Worm (Caenorhabditis elegans) whole organism, young adult: ENCODE data around the gene msp-57.

ENCODE experiments used
- C06A6.2 ChIP-seq: fragments of 200-800 bp; sonication (Bioruptor generic); conservative IDR thresholded peaks from 2 replicates; pipeline ENCODE4 v1.3.6; 2022; ENCODE audit warnings: missing genetic modification characterization, missing compliant biosample characterization
- D2030.7 ChIP-seq: fragments of 200-800 bp; sonication (Bioruptor generic); IDR thresholded peaks from 2 replicates; pipeline ENCODE4 v1.3.6; 2022; ENCODE audit warnings: missing genetic modification reagents, missing genetic modification characterization, missing compliant biosample characterization
- F22D6.2 ChIP-seq: sonication (generic microtip); optimal IDR thresholded peaks from 2 replicates; lab custom pipeline; 2016; ENCODE audit warnings: mild to moderate bottlenecking, missing genetic modification characterization, missing compliant biosample characterization
- F39B2.1 ChIP-seq: fragments of 200-800 bp; sonication (Bioruptor generic); IDR thresholded peaks from 2 replicates; pipeline ENCODE4 v1.3.6; 2022; ENCODE audit warnings: missing genetic modification reagents, missing genetic modification characterization, missing compliant biosample characterization
- F52B5.7 ChIP-seq: sonication (generic microtip); optimal IDR thresholded peaks from 2 replicates; lab custom pipeline; 2016; ENCODE audit warnings: mild to moderate bottlenecking, missing genetic modification characterization, missing compliant biosample characterization
- F55B11.4 ChIP-seq: sonication (generic microtip); optimal IDR thresholded peaks from 2 replicates; lab custom pipeline; 2016; ENCODE audit warnings: missing compliant biosample characterization, missing genetic modification characterization, borderline replicate concordance; ENCODE audit not compliant: insufficient read depth
- T26A5.8 ChIP-seq: sonication (generic microtip); optimal IDR thresholded peaks from 2 replicates; lab custom pipeline; 2016; ENCODE audit warnings: missing genetic modification characterization, missing compliant biosample characterization
- Y56A3A.18 ChIP-seq: fragments of 200-800 bp; sonication (Bioruptor generic); IDR thresholded peaks from 2 replicates; pipeline ENCODE4 v1.3.6; 2022; ENCODE audit warnings: missing genetic modification reagents, missing genetic modification characterization, missing compliant biosample characterization
- ZK185.1 ChIP-seq: sonication (generic microtip); optimal IDR thresholded peaks from 2 replicates; lab custom pipeline; 2016; ENCODE audit warnings: mild to moderate bottlenecking, missing genetic modification characterization, missing compliant biosample characterization; ENCODE audit not compliant: poor library complexity, severe bottlenecking
- aptf-2 ChIP-seq: fragments of 200-800 bp; sonication (Bioruptor generic); conservative IDR thresholded peaks from 2 replicates; pipeline ENCODE4 v1.3.6; 2022; ENCODE audit warnings: missing genetic modification reagents, missing genetic modification characterization, missing compliant biosample characterization
- aptf-3 ChIP-seq: fragments of 200-800 bp; sonication (Bioruptor generic); IDR thresholded peaks from 2 replicates; pipeline ENCODE4 v1.3.6; 2022; ENCODE audit warnings: missing genetic modification characterization, missing compliant biosample characterization
- attf-5 ChIP-seq: fragments of 200-800 bp; sonication (Bioruptor generic); optimal IDR thresholded peaks from 2 replicates; lab custom pipeline; 2018; ENCODE audit warnings: mild to moderate bottlenecking, missing genetic modification characterization, missing compliant biosample characterization
- cebp-1 ChIP-seq, 2 experiments: fragments of 200-800 bp in 1 of 2; sonication (Bioruptor generic) in 1 of 2; sonication (generic microtip) in 1 of 2; IDR thresholded peaks in 1 of 2; optimal IDR thresholded peaks in 1 of 2; 2 replicates each; pipeline versions ENCODE4 v1.3.6 to Lab custom; 2017 to 2022; ENCODE audit warnings: missing compliant biosample characterization in 2 of 2, missing genetic modification characterization in 2 of 2, mild to moderate bottlenecking in 1 of 2, missing genetic modification reagents in 1 of 2, moderate library complexity in 1 of 2
- ceh-100 ChIP-seq: fragments of 200-800 bp; sonication (Bioruptor generic); IDR thresholded peaks from 2 replicates; pipeline ENCODE4 v1.3.6; 2022; ENCODE audit warnings: missing genetic modification reagents, missing genetic modification characterization, missing compliant biosample characterization
- ceh-40 ChIP-seq: fragments of 200-800 bp; sonication (Bioruptor generic); IDR thresholded peaks from 2 replicates; pipeline ENCODE4 v1.3.6; 2022; ENCODE audit warnings: missing genetic modification characterization, missing compliant biosample characterization
- efl-1 ChIP-seq: fragments of 150-350 bp; optimal IDR thresholded peaks from 2 replicates; lab custom pipeline; 2014; ENCODE audit warnings: missing biosample characterization, missing genetic modification reagents, missing genetic modification characterization
- egl-18 ChIP-seq: fragments of 200-800 bp; sonication (Bioruptor generic); IDR thresholded peaks from 2 replicates; pipeline ENCODE4 v1.3.6; 2022; ENCODE audit warnings: missing genetic modification reagents, missing genetic modification characterization, missing compliant biosample characterization
- ekl-4 ChIP-seq: fragments of 200-800 bp; sonication (Bioruptor generic); IDR thresholded peaks from 2 replicates; pipeline ENCODE4 v1.3.6; 2022; ENCODE audit warnings: missing genetic modification reagents, missing genetic modification characterization, missing compliant biosample characterization
- fkh-3 ChIP-seq: sonication (generic microtip); optimal IDR thresholded peaks from 2 replicates; lab custom pipeline; 2016; ENCODE audit warnings: mild to moderate bottlenecking, missing genetic modification characterization, missing compliant biosample characterization
- hrde-1 ChIP-seq: sonication (generic microtip); optimal IDR thresholded peaks from 2 replicates; lab custom pipeline; 2016; ENCODE audit warnings: missing genetic modification characterization, mild to moderate bottlenecking, missing compliant biosample characterization, moderate library complexity, missing genotype, missing genetic modification reagents, borderline replicate concordance
- madf-3 ChIP-seq: fragments of 200-800 bp; sonication (Bioruptor generic); IDR thresholded peaks from 2 replicates; pipeline ENCODE4 v1.3.6; 2022; ENCODE audit warnings: missing genetic modification reagents, missing genetic modification characterization, missing compliant biosample characterization
- mcd-1 ChIP-seq: fragments of 200-800 bp; sonication (Bioruptor generic); IDR thresholded peaks from 2 replicates; pipeline ENCODE4 v1.3.6; 2022; ENCODE audit warnings: missing genetic modification reagents, missing genetic modification characterization, missing compliant biosample characterization
- nfya-2 ChIP-seq: fragments of 200-800 bp; sonication (Bioruptor generic); IDR thresholded peaks from 2 replicates; pipeline ENCODE4 v1.3.6; 2022; ENCODE audit warnings: missing genetic modification reagents, missing genetic modification characterization, missing compliant biosample characterization
- nhr-90 ChIP-seq: sonication (generic microtip); optimal IDR thresholded peaks from 2 replicates; lab custom pipeline; 2016; ENCODE audit warnings: missing genotype, mild to moderate bottlenecking, missing genetic modification characterization, missing compliant biosample characterization
- repo-1 ChIP-seq: sonication (generic microtip); optimal IDR thresholded peaks from 2 replicates; lab custom pipeline; 2017; ENCODE audit warnings: mild to moderate bottlenecking, missing genetic modification characterization, missing compliant biosample characterization
- snpc-1.1 ChIP-seq: sonication (generic microtip); optimal IDR thresholded peaks from 2 replicates; lab custom pipeline; 2017; ENCODE audit warnings: missing genetic modification characterization, mild to moderate bottlenecking, missing compliant biosample characterization, antibody characterized with exemption, moderate library complexity, missing genotype, missing genetic modification reagents; ENCODE audit not compliant: insufficient read depth
- snpc-3.4 ChIP-seq: sonication (generic microtip); optimal IDR thresholded peaks from 2 replicates; lab custom pipeline; 2017; ENCODE audit warnings: missing genetic modification characterization, mild to moderate bottlenecking, missing compliant biosample characterization, antibody characterized with exemption, moderate library complexity, missing genotype, missing genetic modification reagents
- snpc-4 ChIP-seq, 5 experiments: fragments of 150-350 bp in 1 of 5; sonication (generic microtip) in 4 of 5; optimal IDR thresholded peaks; 2 replicates each; lab custom pipeline; 2014 to 2018; ENCODE audit warnings: missing genetic modification characterization in 5 of 5, missing biosample characterization in 3 of 5, antibody characterized with exemption in 2 of 5, mild to moderate bottlenecking in 2 of 5, missing compliant biosample characterization in 2 of 5, missing genotype in 2 of 5, moderate library complexity in 2 of 5, missing genetic modification reagents in 1 of 5
- zfh-2 ChIP-seq: fragments of 200-800 bp; sonication (Bioruptor generic); conservative IDR thresholded peaks from 2 replicates; pipeline ENCODE4 v1.3.6; 2022; ENCODE audit warnings: missing genetic modification reagents, missing genetic modification characterization, missing compliant biosample characterization
- ztf-3 ChIP-seq: fragments of 200-800 bp; sonication (Bioruptor generic); optimal IDR thresholded peaks from 2 replicates; lab custom pipeline; 2018; ENCODE audit warnings: mild to moderate bottlenecking, missing genetic modification characterization, missing compliant biosample characterization

msp-57 gene

ce11 chrIV:5082900-5083530 lies 20.6 kb downstream of the msp-57 start, which contains the start of gene pygo-1 (continued):
- no peak for TF ChIP-seq ceh-100 (GFP tag; lab: Robert Waterston, UW)
- TF ChIP-seq, all 124 proteins: peak for 7

- peak; percentile 5 for TF ChIP-seq efl-1 (GFP tag; lab: Kevin White, UChicago)
- TF ChIP-seq snpc-4 (GFP tag; optimal IDR thresholded peaks at IDR 0.05; lab: Kevin White, UChicago): peak; percentile 18
- peak in 3 of 4 experiments; percentile 32 to 78 (median 62) for TF ChIP-seq snpc-4 (tag; optimal IDR thresholded peaks at IDR 0.05; lab: Kevin White, UChicago)
- peak; percentile 75 for TF ChIP-seq ceh-100 (GFP tag; lab: Robert Waterston, UW)
- no peak for TF ChIP-seq F39B2.1 (GFP tag; lab: Robert Waterston, UW)
- no peak for TF ChIP-seq aptf-2 (GFP tag; lab: Robert Waterston, UW)
- peak; percentile 30; the same call in 1 of the 2 replicates for TF ChIP-seq mcd-1 (GFP tag; lab: Robert Waterston, UW)
- TF ChIP-seq D2030.7 (GFP tag; lab: Robert Waterston, UW): 0 out of 2 replicates have a peak, but pooled peaks have one; percentile 9
Measured at ce11 chrIV:5083832-5084231, 21.5 kb downstream of the msp-57 start.

ce11 chrIV:5085782-5086181 lies 23.4 kb downstream of the msp-57 start:
- TF ChIP-seq T26A5.8: no peak
- no peak for TF ChIP-seq ztf-3 (GFP tag; lab: Kevin White, UChicago)
- TF ChIP-seq egl-18: no peak
- TF ChIP-seq zfh-2: peak; percentile 74

ce11 chrIV:5086243-5086960 lies 24.0 kb downstream of the msp-57 start:
- TF ChIP-seq ceh-40: 0 out of 2 replicates have a peak, but pooled peaks have one; percentile 19
- TF ChIP-seq F22D6.2: no peak
- no peak for TF ChIP-seq T26A5.8
- no peak for TF ChIP-seq snpc-4 (GFP tag; optimal IDR thresholded peaks at IDR 0.05; lab: Kevin White, UChicago)
- peak in 2 of 4 experiments; percentile 12 to 63 for TF ChIP-seq snpc-4 (tag; optimal IDR thresholded peaks at IDR 0.05; lab: Kevin White, UChicago)
- TF ChIP-seq fkh-3 (tag; lab: Kevin White, UChicago): no peak
- peak; percentile 34; the same call in 1 of the 2 replicates for TF ChIP-seq ekl-4 (GFP tag; lab: Robert Waterston, UW)
- TF ChIP-seq snpc-3.4 (tag; lab: Kevin White, UChicago): peak; percentile 27
- TF ChIP-seq ZK185.1 (tag; lab: Kevin White, UChicago): peak; percentile 72
- TF ChIP-seq snpc-1.1 (tag; lab: Kevin White, UChicago): peak; percentile 29
- peak; percentile 51; the same call in 1 of the 2 replicates for TF ChIP-seq madf-3 (GFP tag; lab: Robert Waterston, UW)
- 0 out of 2 replicates have a peak, but pooled peaks have one; percentile 15 for TF ChIP-seq aptf-3 (GFP tag; lab: Robert Waterston, UW)
- peak; percentile 33 for TF ChIP-seq hrde-1 (tag; lab: Kevin White, UChicago)
- peak; percentile 37; the same call in 1 of the 2 replicates for TF ChIP-seq C06A6.2 (GFP tag; lab: Robert Waterston, UW)
- peak; percentile 74 for TF ChIP-seq repo-1 (tag; lab: Kevin White, UChicago)
- no peak for TF ChIP-seq cebp-1 (GFP tag; IDR thresholded peaks at IDR 0.05; lab: Robert Waterston, UW)
- TF ChIP-seq cebp-1 (tag; optimal IDR thresholded peaks at IDR 0.05; lab: Kevin White, UChicago): peak; percentile 3
- TF ChIP-seq nfya-2 (GFP tag; lab: Robert Waterston, UW): no peak
- TF ChIP-seq F52B5.7 (tag; lab: Kevin White, UChicago): peak; percentile 3
- TF ChIP-seq nhr-90 (tag; lab: Kevin White, UChicago): peak; percentile 29
- no peak for TF ChIP-seq F55B11.4 (tag; lab: Kevin White, UChicago)
- peak; percentile 16; the same call in 1 of the 2 replicates for TF ChIP-seq Y56A3A.18 (GFP tag; lab: Robert Waterston, UW)
- no peak for TF ChIP-seq attf-5 (GFP tag; lab: Kevin White, UChicago)
